Fruit fly (Drosophila melanogaster): Measurements from ENCODE around the gene Culd.

The Culd gene

dm6 chr3L:8340264-8341095 lies 15.6 kb downstream of the Culd start, which contains the start of the genes Prim1 and CG7083 (continued):
- peak; percentile 23 for TF ChIP-seq CG30431 (GFP tag; optimal IDR thresholded peaks at IDR 0.05)
- TF ChIP-seq ttk (GFP tag; IDR thresholded peaks at IDR 0.05): 0 out of 2 replicates have a peak, but pooled peaks have one; percentile 19
- no peak for TF ChIP-seq run (tag; optimal IDR thresholded peaks at IDR 0.05)
- TF ChIP-seq knrl (GFP tag; IDR thresholded peaks at IDR 0.05; ENCODE audit: partially characterized antibody): no peak
- TF ChIP-seq CG1233 (GFP tag; optimal IDR thresholded peaks at IDR 0.05): peak; percentile 53
- TF ChIP-seq CG34224 (GFP tag; IDR thresholded peaks at IDR 0.05; ENCODE audit: partially characterized antibody): no peak
- TF ChIP-seq aop (GFP tag; IDR thresholded peaks at IDR 0.05): no peak
- TF ChIP-seq CG30403 (GFP tag; optimal IDR thresholded peaks at IDR 0.05): peak; percentile 68
- peak; percentile 63 for TF ChIP-seq zen (tag; optimal IDR thresholded peaks at IDR 0.05)
- no peak for TF ChIP-seq org-1 (GFP tag; optimal IDR thresholded peaks at IDR 0.05)
- TF ChIP-seq CG12744 (GFP tag; optimal IDR thresholded peaks at IDR 0.05): peak; percentile 34
- peak; percentile 54 for TF ChIP-seq CG10654 (GFP tag; optimal IDR thresholded peaks at IDR 0.05)
- TF ChIP-seq HLHmδ (GFP tag; optimal IDR thresholded peaks at IDR 0.05): no peak
- TF ChIP-seq CHES-1-like (GFP tag; optimal IDR thresholded peaks at IDR 0.05): peak; percentile 76
- TF ChIP-seq az2 (GFP tag; optimal IDR thresholded peaks at IDR 0.05): peak; percentile 63
- TF ChIP-seq Fer2 (tag; optimal IDR thresholded peaks at IDR 0.05): no peak
- TF ChIP-seq CG1602 (GFP tag; optimal IDR thresholded peaks at IDR 0.05): peak; percentile 7
- no peak for TF ChIP-seq tna (GFP tag; IDR thresholded peaks at IDR 0.05; ENCODE audit: partially characterized antibody)
- TF ChIP-seq CG2199 (GFP tag; IDR thresholded peaks at IDR 0.05): no peak
- TF ChIP-seq ERR (GFP tag; optimal IDR thresholded peaks at IDR 0.05): peak; percentile 48
- 0 out of 2 replicates have a peak, but pooled peaks have one; percentile 22 for TF ChIP-seq sisA (GFP tag; IDR thresholded peaks at IDR 0.05)
- TF ChIP-seq sr (GFP tag; IDR thresholded peaks at IDR 0.05): no peak
- TF ChIP-seq CG10209 (GFP tag; optimal IDR thresholded peaks at IDR 0.05): peak; percentile 62
- TF ChIP-seq Max (GFP tag; optimal IDR thresholded peaks at IDR 0.05): peak; percentile 72
- no peak for TF ChIP-seq br (optimal IDR thresholded peaks at IDR 0.05)
- no peak for TF ChIP-seq Nf-YB (GFP tag; optimal IDR thresholded peaks at IDR 0.05)
- TF ChIP-seq CG12155 (GFP tag; optimal IDR thresholded peaks at IDR 0.05): peak; percentile 48
- TF ChIP-seq CG9609 (GFP tag; optimal IDR thresholded peaks at IDR 0.05): peak; percentile 62
- TF ChIP-seq CG6791 (GFP tag; IDR thresholded peaks at IDR 0.05; ENCODE audit: partially characterized antibody): no peak
- TF ChIP-seq Optix (GFP tag; IDR thresholded peaks at IDR 0.05): no peak
- TF ChIP-seq tup (GFP tag; optimal IDR thresholded peaks at IDR 0.05): peak; percentile 24
- TF ChIP-seq CG14965 (GFP tag; optimal IDR thresholded peaks at IDR 0.05; ENCODE audit: borderline replicate concordance): no peak
- TF ChIP-seq CG9817 (tag; optimal IDR thresholded peaks at IDR 0.05): peak; percentile 43
- TF ChIP-seq nerfin-1 (tag; optimal IDR thresholded peaks at IDR 0.05): peak; percentile 46
- TF ChIP-seq lola (GFP tag; optimal IDR thresholded peaks at IDR 0.05): peak in 1 of 3 experiments; percentile 55
- peak; percentile 49 for TF ChIP-seq eyg (GFP tag; optimal IDR thresholded peaks at IDR 0.05)
- TF ChIP-seq gce (GFP tag; IDR thresholded peaks at IDR 0.05): no peak
- TF ChIP-seq Hand (GFP tag; optimal IDR thresholded peaks at IDR 0.05): no peak
- 0 out of 2 replicates have a peak, but pooled peaks have one; percentile 35 for TF ChIP-seq al (GFP tag; IDR thresholded peaks at IDR 0.05)
- TF ChIP-seq ara (GFP tag; IDR thresholded peaks at IDR 0.05): peak; percentile 42; the same call in 1 of the 2 replicates
- no peak for TF ChIP-seq ase (GFP tag; IDR thresholded peaks at IDR 0.05)
- no peak for TF ChIP-seq Spps (tag; optimal IDR thresholded peaks at IDR 0.05)
- TF ChIP-seq seq (GFP tag; IDR thresholded peaks at IDR 0.05): 0 out of 2 replicates have a peak, but pooled peaks have one; percentile 27
- no peak for TF ChIP-seq lov (optimal IDR thresholded peaks at IDR 0.05)
- TF ChIP-seq lov (GFP tag; IDR thresholded peaks at IDR 0.05): no peak
- TF ChIP-seq CG10565 (GFP tag; optimal IDR thresholded peaks at IDR 0.05): no peak
- peak; percentile 38 for TF ChIP-seq CG33557 (GFP tag; optimal IDR thresholded peaks at IDR 0.05)
- TF ChIP-seq CG8388 (GFP tag; optimal IDR thresholded peaks at IDR 0.05): peak; percentile 51
- peak; percentile 69 for TF ChIP-seq CG3281 (GFP tag; optimal IDR thresholded peaks at IDR 0.05)

Measured in whole organism, embryonic.